Worm (Caenorhabditis elegans): ENCODE results near the gene Y56A3A.31.
A peak's percentile ranks its signal among the peaks of the same experiment; 100 is the strongest.

DNA sequence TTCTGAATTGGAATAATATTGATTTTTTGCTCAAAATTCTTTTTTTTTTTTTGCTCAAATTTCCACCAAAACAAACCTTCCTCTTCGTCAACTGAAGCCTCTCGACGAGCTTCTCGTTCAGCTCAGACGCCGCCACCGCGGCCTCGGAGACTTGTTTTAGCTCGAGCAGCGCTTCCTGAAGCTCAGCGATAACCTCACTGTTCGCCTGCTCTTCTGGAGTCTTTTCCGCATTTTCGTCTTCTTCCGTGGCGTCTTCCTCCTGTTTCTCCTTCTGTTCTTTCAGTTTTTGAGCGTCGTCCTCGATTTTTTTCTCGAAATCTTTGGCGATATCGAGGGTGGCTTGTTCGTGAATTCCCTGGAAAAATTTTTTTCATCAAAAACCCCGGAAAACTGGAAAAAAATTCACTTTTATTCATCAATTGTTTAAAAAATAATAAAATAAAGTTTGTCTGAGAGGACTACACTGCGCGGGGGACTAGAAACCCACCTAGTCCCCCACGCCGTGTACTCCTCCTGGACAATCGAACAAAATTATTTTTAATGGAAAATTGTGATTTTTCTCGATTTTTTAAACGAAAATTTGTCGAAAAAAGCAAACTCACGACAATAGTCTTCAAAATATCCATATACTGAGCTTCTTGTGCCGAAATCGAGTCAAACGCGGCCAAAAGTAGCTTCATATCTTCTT lies 28.1 kb upstream of the Y56A3A.31 start:
- TF ChIP-seq elt-3 (tag; optimal IDR thresholded peaks at IDR 0.05) (peak in 2 of 6 experiments; percentile 48 to 55), lin-15B (tag; optimal IDR thresholded peaks at IDR 0.05) (peak; percentile 82), unc-62 (GFP tag; optimal IDR thresholded peaks at IDR 0.05) (no peak), dpl-1 (GFP tag; optimal IDR thresholded peaks at IDR 0.05) (peak; percentile 69 to 80 (median 80)), aha-1 (tag; optimal IDR thresholded peaks at IDR 0.05) (no peak), blmp-1 (tag; optimal IDR thresholded peaks at IDR 0.05) (peak; percentile 60)
